Fruit fly (Drosophila melanogaster): ENCODE results near the gene CG34404.
A peak's percentile ranks its signal among the peaks of the same experiment; 100 is the strongest.

Gene CG34404

DNA sequence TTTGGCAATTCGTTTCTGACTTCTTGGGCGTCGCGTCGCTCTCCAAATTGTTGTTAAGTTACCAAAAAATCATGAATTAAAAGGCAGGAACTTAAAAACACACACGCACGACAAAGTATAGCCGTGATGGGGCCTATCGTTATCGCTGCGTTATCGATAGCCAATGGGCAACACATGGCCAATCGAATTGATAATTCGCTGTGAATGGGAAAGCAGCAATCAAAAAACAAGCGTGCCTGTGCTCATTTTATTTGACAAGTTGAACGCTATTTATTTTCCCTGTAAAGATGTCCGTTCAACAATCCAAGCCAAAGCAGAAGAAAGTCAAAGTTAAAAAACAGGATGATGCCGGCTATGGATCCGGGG is 21.5 kb downstream of the CG34404 start, which contains the start of the genes Surf4 and CG31301 (continued):
- TF ChIP-seq CG42726 (GFP tag; IDR thresholded peaks at IDR 0.05; ENCODE audit: partially characterized antibody): peak; percentile 29; the same call in 1 of the 2 replicates
- no peak for TF ChIP-seq ap (GFP tag; IDR thresholded peaks at IDR 0.05)
- peak; percentile 62 for TF ChIP-seq stwl (tag; optimal IDR thresholded peaks at IDR 0.05)
- peak; percentile 77 for TF ChIP-seq nerfin-2 (GFP tag; IDR thresholded peaks at IDR 0.05; ENCODE audit: partially characterized antibody)
- no peak for TF ChIP-seq CG4854 (GFP tag; optimal IDR thresholded peaks at IDR 0.05)
- peak; percentile 29 for TF ChIP-seq trem (tag; optimal IDR thresholded peaks at IDR 0.05)
- TF ChIP-seq Camta (GFP tag; optimal IDR thresholded peaks at IDR 0.05): no peak
- peak; percentile 35 for TF ChIP-seq Dp (GFP tag; optimal IDR thresholded peaks at IDR 0.05)
- TF ChIP-seq CG3847 (GFP tag; IDR thresholded peaks at IDR 0.05): no peak
- TF ChIP-seq CG34376 (GFP tag; optimal IDR thresholded peaks at IDR 0.05): peak; percentile 32
- peak; percentile 5 for TF ChIP-seq lilli (GFP tag; optimal IDR thresholded peaks at IDR 0.05)
- peak; percentile 86 for TF ChIP-seq HLH4C (GFP tag; IDR thresholded peaks at IDR 0.05; ENCODE audit: partially characterized antibody)
- peak; percentile 59 for TF ChIP-seq unc-4 (GFP tag; IDR thresholded peaks at IDR 0.05; ENCODE audit: partially characterized antibody)
- peak; percentile 53; the same call in 2 of the 3 replicates for TF ChIP-seq Doc3 (GFP tag; IDR thresholded peaks at IDR 0.05; ENCODE audit: partially characterized antibody)
- peak; percentile 64 for TF ChIP-seq CG34224 (GFP tag; IDR thresholded peaks at IDR 0.05; ENCODE audit: partially characterized antibody)
- peak; percentile 91 for TF ChIP-seq CG2116 (GFP tag; optimal IDR thresholded peaks at IDR 0.05)
- peak; percentile 6 for TF ChIP-seq unpg (GFP tag; optimal IDR thresholded peaks at IDR 0.05)
- no peak for TF ChIP-seq seq (GFP tag; IDR thresholded peaks at IDR 0.05)
- TF ChIP-seq CG13123 (GFP tag; optimal IDR thresholded peaks at IDR 0.05): no peak
- no peak for TF ChIP-seq shn (GFP tag; optimal IDR thresholded peaks at IDR 0.05)
- TF ChIP-seq Dref (GFP tag; IDR thresholded peaks at IDR 0.05): peak; percentile 91
- TF ChIP-seq vnd (GFP tag; IDR thresholded peaks at IDR 0.05; ENCODE audit: partially characterized antibody): peak; percentile 57; the same call in 2 of the 3 replicates
- TF ChIP-seq CG33213 (GFP tag; optimal IDR thresholded peaks at IDR 0.05): no peak
- TF ChIP-seq CG11696 (GFP tag; IDR thresholded peaks at IDR 0.05): no peak
- TF ChIP-seq Aef1 (GFP tag; IDR thresholded peaks at IDR 0.05): no peak
- TF ChIP-seq NC2α (GFP tag; optimal IDR thresholded peaks at IDR 0.05): no peak
- TF ChIP-seq CG12659 (GFP tag; optimal IDR thresholded peaks at IDR 0.05): peak; percentile 34
- TF ChIP-seq trh (GFP tag; optimal IDR thresholded peaks at IDR 0.05): no peak
- TF ChIP-seq hb (GFP tag; IDR thresholded peaks at IDR 0.05; ENCODE audit: partially characterized antibody): peak; percentile 73
- TF ChIP-seq pzg (GFP tag; optimal IDR thresholded peaks at IDR 0.05): peak; percentile 65
- TF ChIP-seq sqz (GFP tag; optimal IDR thresholded peaks at IDR 0.05): no peak
- TF ChIP-seq CG17612 (GFP tag; IDR thresholded peaks at IDR 0.05): no peak
- TF ChIP-seq wor (GFP tag; IDR thresholded peaks at IDR 0.05): no peak
- peak; percentile 77 for TF ChIP-seq zen2 (GFP tag; IDR thresholded peaks at IDR 0.05; ENCODE audit: partially characterized antibody)
- TF ChIP-seq crp (GFP tag; optimal IDR thresholded peaks at IDR 0.05): peak in 1 of 2 experiments; percentile 52
- no peak for TF ChIP-seq Optix (GFP tag; IDR thresholded peaks at IDR 0.05)
- peak; percentile 68; the same call in 1 of the 2 replicates for TF ChIP-seq Scr (GFP tag; IDR thresholded peaks at IDR 0.05; ENCODE audit: partially characterized antibody)
- TF ChIP-seq CG14014 (GFP tag; IDR thresholded peaks at IDR 0.05): peak; percentile 33; the same call in 1 of the 2 replicates
- TF ChIP-seq CG7963 (GFP tag; IDR thresholded peaks at IDR 0.05; ENCODE audit: partially characterized antibody): peak; percentile 76
- TF ChIP-seq CG17186 (GFP tag; optimal IDR thresholded peaks at IDR 0.05): peak; percentile 17
- TF ChIP-seq sens (GFP tag): peak; percentile 23
- 0 out of 2 replicates have a peak, but pooled peaks have one; percentile 33 for TF ChIP-seq E2f2 (GFP tag; IDR thresholded peaks at IDR 0.05)
- TF ChIP-seq pho (GFP tag; optimal IDR thresholded peaks at IDR 0.05): no peak
- no peak for TF ChIP-seq jigr1 (GFP tag; IDR thresholded peaks at IDR 0.05)
- no peak for TF ChIP-seq eyg (GFP tag; optimal IDR thresholded peaks at IDR 0.05)
- peak; percentile 2 for TF ChIP-seq HmgZ (tag; optimal IDR thresholded peaks at IDR 0.05)
- no peak for TF ChIP-seq her (GFP tag; optimal IDR thresholded peaks at IDR 0.05)
- peak; percentile 38 for TF ChIP-seq CG4617 (GFP tag; optimal IDR thresholded peaks at IDR 0.05; ENCODE audit: borderline replicate concordance)
- TF ChIP-seq sens-2 (GFP tag; IDR thresholded peaks at IDR 0.05): no peak
- no peak for TF ChIP-seq lmd (GFP tag; IDR thresholded peaks at IDR 0.05)
